Fruit fly (Drosophila melanogaster): ENCODE data around the gene Rad9.

- no peak for TF ChIP-seq CG11617 (GFP tag; optimal IDR thresholded peaks at IDR 0.05)
- TF ChIP-seq pad (GFP tag; optimal IDR thresholded peaks at IDR 0.05): no peak
- no peak for TF ChIP-seq cnc (optimal IDR thresholded peaks at IDR 0.05)
- no peak for TF ChIP-seq toe (GFP tag; optimal IDR thresholded peaks at IDR 0.05)
- no peak for TF ChIP-seq Clk (GFP tag; optimal IDR thresholded peaks at IDR 0.05)
- TF ChIP-seq CG7045 (GFP tag; optimal IDR thresholded peaks at IDR 0.05): no peak
- TF ChIP-seq Mnt (GFP tag; optimal IDR thresholded peaks at IDR 0.05): no peak
- no peak for TF ChIP-seq CG1620 (GFP tag; optimal IDR thresholded peaks at IDR 0.05)
- TF ChIP-seq tj (GFP tag; optimal IDR thresholded peaks at IDR 0.05): no peak
- no peak for TF ChIP-seq cic (GFP tag; optimal IDR thresholded peaks at IDR 0.05)
Measured at dm6 chr3L:18911082-18911481, 38.7 kb upstream of the Rad9 start, which contains the start of gene Ir75d.

All from whole organism, adult.